Worm (Caenorhabditis elegans) whole organism, L1 larva: ENCODE measurements around the gene col-80.

Source experiments
- C04F5.9 ChIP-seq: sonication (generic microtip); optimal IDR thresholded peaks from 2 replicates; lab custom pipeline; 2016; ENCODE audit warnings: missing genetic modification characterization, missing compliant biosample characterization
- C34B4.2 ChIP-seq: sonication (generic microtip); optimal IDR thresholded peaks from 2 replicates; lab custom pipeline; 2017; ENCODE audit warnings: mild to moderate bottlenecking, missing genetic modification characterization, missing compliant biosample characterization
- aha-1 ChIP-seq: fragments of 150-350 bp; optimal IDR thresholded peaks from 2 replicates; lab custom pipeline; 2014; ENCODE audit warnings: missing biosample characterization, missing genetic modification characterization
- alr-1 ChIP-seq: fragments of 200-800 bp; sonication (Bioruptor generic); optimal IDR thresholded peaks from 2 replicates; lab custom pipeline; 2018; ENCODE audit warnings: borderline replicate concordance, mild to moderate bottlenecking, missing genetic modification characterization, missing compliant biosample characterization
- ama-1 ChIP-seq: fragments of 150-350 bp; optimal IDR thresholded peaks from 2 replicates; lab custom pipeline; 2014
- ceh-63 ChIP-seq: fragments of 200-800 bp; sonication (Bioruptor generic); optimal IDR thresholded peaks from 2 replicates; lab custom pipeline; 2018; ENCODE audit warnings: mild to moderate bottlenecking, missing genetic modification characterization, missing compliant biosample characterization
- ceh-8 ChIP-seq: fragments of 200-800 bp; sonication (Bioruptor generic); optimal IDR thresholded peaks from 2 replicates; lab custom pipeline; 2018; ENCODE audit warnings: mild to moderate bottlenecking, missing genetic modification characterization, moderate library complexity, missing compliant biosample characterization
- ceh-90 ChIP-seq: sonication (generic microtip); optimal IDR thresholded peaks from 2 replicates; lab custom pipeline; 2016; ENCODE audit warnings: missing genetic modification characterization, missing compliant biosample characterization
- dpl-1 ChIP-seq, 3 experiments: fragments of 150-350 bp in 2 of 3; sonication (generic microtip) in 1 of 3; optimal IDR thresholded peaks; 2 replicates each; lab custom pipeline; 2014 to 2017; ENCODE audit warnings: missing biosample characterization in 3 of 3, missing genetic modification characterization in 3 of 3, missing genetic modification reagents in 3 of 3
- efl-3 ChIP-seq: fragments of 200-800 bp; sonication (Bioruptor generic); optimal IDR thresholded peaks from 2 replicates; lab custom pipeline; 2018; ENCODE audit warnings: mild to moderate bottlenecking, missing genetic modification characterization, missing compliant biosample characterization
- fkh-10 ChIP-seq: sonication (generic microtip); optimal IDR thresholded peaks from 2 replicates; lab custom pipeline; 2017; ENCODE audit warnings: missing biosample characterization, missing genetic modification reagents, missing genetic modification characterization
- fkh-4 ChIP-seq: sonication (generic microtip); optimal IDR thresholded peaks from 2 replicates; lab custom pipeline; 2016; ENCODE audit warnings: missing compliant biosample characterization, missing genetic modification characterization, borderline replicate concordance
- fkh-8 ChIP-seq: sonication (generic microtip); optimal IDR thresholded peaks from 2 replicates; lab custom pipeline; 2016; ENCODE audit warnings: mild to moderate bottlenecking, missing genetic modification characterization, missing compliant biosample characterization
- fos-1 ChIP-seq: fragments of 150-350 bp; optimal IDR thresholded peaks from 2 replicates; lab custom pipeline; 2014; ENCODE audit warnings: missing biosample characterization, missing genetic modification characterization
- grh-1 ChIP-seq: fragments of 200-800 bp; sonication (Bioruptor generic); IDR thresholded peaks from 2 replicates; pipeline ENCODE4 v1.3.6; 2022; ENCODE audit warnings: missing genetic modification reagents, missing genetic modification characterization, missing compliant biosample characterization
- hlh-17 ChIP-seq: fragments of 200-800 bp; sonication (Bioruptor generic); optimal IDR thresholded peaks from 2 replicates; lab custom pipeline; 2018; ENCODE audit warnings: missing genetic modification characterization, mild to moderate bottlenecking, missing compliant biosample characterization, moderate library complexity, borderline replicate concordance
- hlh-4 ChIP-seq: sonication (generic microtip); optimal IDR thresholded peaks from 2 replicates; lab custom pipeline; 2016; ENCODE audit warnings: mild to moderate bottlenecking, missing genetic modification characterization, missing compliant biosample characterization
- hpl-2 ChIP-seq: fragments of 150-350 bp; optimal IDR thresholded peaks from 2 replicates; lab custom pipeline; 2014; ENCODE audit warnings: missing biosample characterization, missing genetic modification reagents, missing genetic modification characterization
- irx-1 ChIP-seq: sonication (generic microtip); optimal IDR thresholded peaks from 2 replicates; lab custom pipeline; 2016; ENCODE audit warnings: missing genetic modification characterization, missing compliant biosample characterization
- isw-1 ChIP-seq: fragments of 200-800 bp; sonication (Bioruptor generic); IDR thresholded peaks from 2 replicates; pipeline ENCODE4 v1.3.6; 2022; ENCODE audit warnings: missing genetic modification characterization, missing compliant biosample characterization
- lin-13 ChIP-seq: fragments of 150-350 bp; optimal IDR thresholded peaks from 2 replicates; lab custom pipeline; 2014; ENCODE audit warnings: missing biosample characterization, missing genetic modification reagents, missing genetic modification characterization
- lin-35 ChIP-seq, 2 experiments: fragments of 150-350 bp; optimal IDR thresholded peaks; 2 replicates each; lab custom pipeline; 2014; ENCODE audit warnings: missing biosample characterization in 2 of 2, missing genetic modification characterization in 2 of 2, missing genetic modification reagents in 2 of 2
- lin-39 ChIP-seq: fragments of 150-350 bp; optimal IDR thresholded peaks from 2 replicates; lab custom pipeline; 2014; ENCODE audit warnings: missing biosample characterization, missing genetic modification reagents, missing genetic modification characterization
- lir-3 ChIP-seq: sonication (generic microtip); optimal IDR thresholded peaks from 2 replicates; lab custom pipeline; 2016; ENCODE audit warnings: mild to moderate bottlenecking, missing genetic modification characterization, moderate library complexity, missing compliant biosample characterization; ENCODE audit not compliant: poor library complexity
- lsy-2 ChIP-seq, 2 experiments: fragments of 150-350 bp; optimal IDR thresholded peaks; 2 replicates each; lab custom pipeline; 2014; ENCODE audit warnings: missing biosample characterization in 2 of 2, missing genetic modification characterization in 2 of 2
- mef-2 ChIP-seq: fragments of 150-350 bp; optimal IDR thresholded peaks from 2 replicates; lab custom pipeline; 2014; ENCODE audit warnings: missing biosample characterization, missing genetic modification characterization
- mep-1 ChIP-seq: fragments of 150-350 bp; optimal IDR thresholded peaks from 2 replicates; lab custom pipeline; 2014; ENCODE audit warnings: missing biosample characterization, missing genetic modification characterization
- nhr-11 ChIP-seq: fragments of 150-350 bp; optimal IDR thresholded peaks from 2 replicates; lab custom pipeline; 2014; ENCODE audit warnings: missing biosample characterization, missing genetic modification characterization
- nhr-12 ChIP-seq: sonication (generic microtip); optimal IDR thresholded peaks from 2 replicates; lab custom pipeline; 2017; ENCODE audit warnings: missing biosample characterization, missing genetic modification characterization
- nhr-19 ChIP-seq: fragments of 200-800 bp; sonication (Bioruptor generic); conservative IDR thresholded peaks from 2 replicates; pipeline ENCODE4 v1.3.6; 2022; ENCODE audit warnings: missing genetic modification characterization, missing compliant biosample characterization
- nhr-28 ChIP-seq: fragments of 150-350 bp; optimal IDR thresholded peaks from 2 replicates; lab custom pipeline; 2014; ENCODE audit warnings: missing biosample characterization, missing genetic modification characterization
- nhr-47 ChIP-seq: sonication (generic microtip); optimal IDR thresholded peaks from 2 replicates; lab custom pipeline; 2016; ENCODE audit warnings: mild to moderate bottlenecking, missing genetic modification characterization, moderate library complexity, missing compliant biosample characterization
- nhr-71 ChIP-seq: sonication (generic microtip); optimal IDR thresholded peaks from 2 replicates; lab custom pipeline; 2016; ENCODE audit warnings: mild to moderate bottlenecking, missing genetic modification characterization, moderate library complexity, missing compliant biosample characterization
- nhr-76 ChIP-seq: sonication (generic microtip); optimal IDR thresholded peaks from 2 replicates; lab custom pipeline; 2017; ENCODE audit warnings: missing biosample characterization, missing genetic modification characterization
- nhr-84 ChIP-seq: sonication (generic microtip); optimal IDR thresholded peaks from 2 replicates; lab custom pipeline; 2017; ENCODE audit warnings: missing biosample characterization, missing genetic modification characterization
- pag-3 ChIP-seq: sonication (generic microtip); optimal IDR thresholded peaks from 2 replicates; lab custom pipeline; 2017; ENCODE audit warnings: missing genetic modification characterization, mild to moderate bottlenecking, missing compliant biosample characterization, antibody characterized with exemption, borderline replicate concordance; ENCODE audit not compliant: insufficient read depth
- rnt-1 ChIP-seq: sonication (generic microtip); optimal IDR thresholded peaks from 2 replicates; lab custom pipeline; 2016; ENCODE audit warnings: mild to moderate bottlenecking, missing genetic modification characterization, moderate library complexity, missing compliant biosample characterization
- snpc-4 ChIP-seq: fragments of 150-350 bp; optimal IDR thresholded peaks from 2 replicates; lab custom pipeline; 2014; ENCODE audit warnings: missing biosample characterization, missing genetic modification characterization
- sox-4 ChIP-seq: sonication (generic microtip); optimal IDR thresholded peaks from 2 replicates; lab custom pipeline; 2016; ENCODE audit warnings: missing genetic modification characterization, missing compliant biosample characterization
- swsn-7 ChIP-seq: sonication (generic microtip); optimal IDR thresholded peaks from 2 replicates; lab custom pipeline; 2016; ENCODE audit warnings: missing genetic modification characterization, missing compliant biosample characterization
- tbx-2 ChIP-seq: sonication (generic microtip); optimal IDR thresholded peaks from 2 replicates; lab custom pipeline; 2016; ENCODE audit warnings: missing genetic modification characterization, missing compliant biosample characterization
- tlp-1 ChIP-seq: fragments of 150-350 bp; optimal IDR thresholded peaks from 2 replicates; lab custom pipeline; 2014; ENCODE audit warnings: missing biosample characterization, missing genetic modification characterization
- unc-130 ChIP-seq: fragments of 150-350 bp; optimal IDR thresholded peaks from 2 replicates; lab custom pipeline; 2017; ENCODE audit warnings: missing biosample characterization, missing genetic modification characterization, inconsistent platforms
- unc-30 ChIP-seq: sonication (generic microtip); optimal IDR thresholded peaks from 2 replicates; lab custom pipeline; 2017; ENCODE audit warnings: missing biosample characterization, missing genetic modification characterization
- unc-86 ChIP-seq: sonication (generic microtip); optimal IDR thresholded peaks from 2 replicates; lab custom pipeline; 2016; ENCODE audit warnings: missing genetic modification characterization, missing compliant biosample characterization
- vab-15 ChIP-seq: sonication (generic microtip); optimal IDR thresholded peaks from 2 replicates; lab custom pipeline; 2017; ENCODE audit warnings: missing genotype, mild to moderate bottlenecking, missing genetic modification characterization, missing compliant biosample characterization
- xbp-1 ChIP-seq: sonication (generic microtip); optimal IDR thresholded peaks from 2 replicates; lab custom pipeline; 2016; ENCODE audit warnings: missing genetic modification characterization, missing compliant biosample characterization
- zag-1 ChIP-seq: fragments of 150-350 bp; optimal IDR thresholded peaks from 2 replicates; lab custom pipeline; 2014; ENCODE audit warnings: missing biosample characterization, missing genetic modification characterization
- ztf-4 ChIP-seq: fragments of 150-350 bp; optimal IDR thresholded peaks from 2 replicates; lab custom pipeline; 2014; ENCODE audit warnings: missing biosample characterization, missing genetic modification characterization

The col-80 gene

DNA sequence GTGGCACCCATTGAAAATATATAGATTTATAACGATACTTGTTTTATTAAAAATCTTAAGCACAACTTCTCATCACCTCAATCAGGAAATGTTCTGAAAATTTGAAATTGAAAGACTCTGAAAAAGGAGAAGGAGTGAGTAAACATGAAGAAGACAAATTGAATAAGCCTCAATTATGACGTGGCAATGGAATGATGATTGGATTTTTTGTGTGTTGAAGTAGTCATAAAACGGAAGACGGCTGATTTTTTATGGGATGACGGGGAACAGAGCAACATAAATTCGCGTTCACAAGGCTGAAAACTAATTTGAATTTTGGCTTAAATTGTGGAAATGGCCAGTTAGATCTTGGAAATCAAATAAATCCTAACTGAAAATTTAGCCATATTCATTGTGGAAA is 24.6 kb downstream of the col-80 start, which contains the start of gene glb-12:
TSS of gene glb-12 (minus strand) at position 101 of the 400 bp plus-strand sequence.
- TF ChIP-seq nhr-11 (tag; lab: Kevin White, UChicago) (no peak), aha-1 (tag; lab: Kevin White, UChicago) (no peak), ceh-63 (GFP tag; lab: Kevin White, UChicago) (no peak), mep-1 (tag; lab: Kevin White, UChicago) (no peak), unc-86 (tag; lab: Kevin White, UChicago) (no peak)
- TF ChIP-seq, all 84 proteins: peak for 0

DNA sequence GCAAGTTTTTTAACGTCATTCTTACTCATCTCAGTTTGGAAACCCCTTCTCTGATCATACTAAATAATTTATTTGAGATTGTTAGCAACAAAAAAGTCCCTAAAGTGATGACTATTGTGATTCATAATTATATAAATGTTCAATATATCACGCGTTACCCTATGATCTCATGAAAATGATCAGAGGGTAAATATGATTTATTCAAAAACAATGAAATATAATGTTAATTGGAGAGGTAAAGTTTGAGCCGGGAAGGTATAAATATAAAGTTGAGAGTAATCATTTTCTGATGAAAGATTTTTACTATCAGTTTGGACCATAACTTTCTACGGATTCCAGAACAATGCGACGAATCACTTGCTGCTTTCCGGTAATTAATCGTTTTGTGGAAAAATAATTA is 30.1 kb downstream of the col-80 start, which contains the start of gene C52A11.3:
TSS of gene C52A11.3 (plus strand) at position 301 of the 400 bp plus-strand sequence.
- no peak for TF ChIP-seq nhr-19 (GFP tag; lab: Robert Waterston, UW)
- TF ChIP-seq ceh-8 (GFP tag; lab: Kevin White, UChicago): peak; percentile 68

DNA sequence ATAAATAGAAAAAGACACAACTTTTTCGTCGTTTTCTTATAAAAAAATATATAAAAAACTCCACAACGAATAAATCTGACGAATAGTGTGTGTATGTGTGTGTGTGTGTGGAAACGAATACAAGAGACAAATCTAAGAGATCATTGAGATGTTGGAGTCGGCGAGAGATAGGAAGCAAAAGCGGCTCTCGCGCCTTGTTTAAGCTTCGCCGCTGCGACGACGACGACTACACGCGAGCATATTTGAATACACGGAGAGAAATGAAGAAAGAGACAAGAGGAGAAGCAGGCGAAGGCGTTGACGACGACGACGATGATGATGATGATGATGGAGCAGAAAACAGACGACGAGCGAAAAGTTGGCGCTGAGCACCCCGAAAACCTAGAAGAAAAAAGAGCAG is 37.8 kb downstream of the col-80 start:
- TF ChIP-seq ama-1 (lab: Kevin White, UChicago) (no peak), lin-13 (GFP tag; lab: Kevin White, UChicago) (no peak), tbx-2 (peak; percentile 24), sox-4 (tag; lab: Kevin White, UChicago) (no peak), unc-86 (tag; lab: Kevin White, UChicago) (peak; percentile 56), hlh-17 (no peak), dpl-1 (GFP tag; optimal IDR thresholded peaks at IDR 0.05; lab: Kevin White, UChicago) (no peak), unc-130 (tag; lab: Kevin White, UChicago) (no peak), lin-35 (GFP tag; optimal IDR thresholded peaks at IDR 0.05; lab: Kevin White, UChicago) (peak in 1 of 2 experiments; percentile 34), C34B4.2 (tag; lab: Kevin White, UChicago) (no peak), nhr-47 (tag; lab: Kevin White, UChicago) (peak; percentile 31), nhr-12 (tag; lab: Kevin White, UChicago) (no peak), nhr-11 (tag; lab: Kevin White, UChicago) (no peak), vab-15 (tag; lab: Kevin White, UChicago) (no peak), nhr-76 (tag; lab: Kevin White, UChicago) (no peak), zag-1 (tag; lab: Kevin White, UChicago) (no peak), alr-1 (tag; lab: Kevin White, UChicago) (no peak), efl-3 (GFP tag; lab: Kevin White, UChicago) (no peak), nhr-19 (GFP tag; lab: Robert Waterston, UW) (no peak), pag-3 (tag; lab: Kevin White, UChicago) (no peak), hlh-4 (no peak), isw-1 (no peak; the same call in 1 of the 2 replicates), lsy-2 (tag; optimal IDR thresholded peaks at IDR 0.05; lab: Kevin White, UChicago) (peak in 1 of 2 experiments; percentile 41), mep-1 (tag; lab: Kevin White, UChicago) (no peak), ztf-4 (no peak), irx-1 (tag; lab: Kevin White, UChicago) (no peak), C04F5.9 (tag; lab: Kevin White, UChicago) (no peak), lin-39 (no peak), swsn-7 (tag; lab: Kevin White, UChicago) (peak; percentile 39), nhr-28 (tag; lab: Kevin White, UChicago) (no peak), lir-3 (tag; lab: Kevin White, UChicago) (no peak), grh-1 (GFP tag; lab: Robert Waterston, UW) (no peak), ceh-90 (tag; lab: Kevin White, UChicago) (no peak), fkh-10 (peak; percentile 20), snpc-4 (tag; lab: Kevin White, UChicago) (no peak), fkh-4 (tag; lab: Kevin White, UChicago) (no peak), nhr-71 (tag; lab: Kevin White, UChicago) (peak; percentile 39), hpl-2 (GFP tag; lab: Kevin White, UChicago) (no peak), mef-2 (tag; lab: Kevin White, UChicago) (no peak), fos-1 (tag; lab: Kevin White, UChicago) (no peak), nhr-84 (no peak), xbp-1 (tag; lab: Kevin White, UChicago) (no peak), fkh-8 (tag; lab: Kevin White, UChicago) (peak; percentile 69), tlp-1 (tag; lab: Kevin White, UChicago) (no peak), unc-30 (tag; lab: Kevin White, UChicago) (no peak), rnt-1 (tag; lab: Kevin White, UChicago) (no peak)
